Fruit fly (Drosophila melanogaster) whole organism, prepupa: ENCODE measurements around the gene CG42269.

Experiments
- CG11902 ChIP-seq: fragments of 200-800 bp; sonication (Bioruptor generic); optimal IDR thresholded peaks from 3 replicates; lab custom pipeline; 2016; ENCODE audit warnings: missing biosample characterization, missing genetic modification characterization
- CG3919 ChIP-seq: fragments of 200-800 bp; sonication (Bioruptor generic); optimal IDR thresholded peaks from 3 replicates; lab custom pipeline; 2016; ENCODE audit warnings: missing biosample characterization, missing genetic modification characterization
- CG4318 ChIP-seq: fragments of 200-800 bp; sonication (Bioruptor generic); optimal IDR thresholded peaks from 3 replicates; lab custom pipeline; 2017; ENCODE audit warnings: missing biosample characterization, mild to moderate bottlenecking, missing genetic modification characterization
- CG6808 ChIP-seq: fragments of 200-800 bp; sonication (Bioruptor generic); optimal IDR thresholded peaks from 3 replicates; lab custom pipeline; 2017; ENCODE audit warnings: missing biosample characterization, missing genetic modification characterization, mild to moderate bottlenecking, moderate library complexity, missing genetic modification reagents
- CG8119 ChIP-seq: fragments of 200-800 bp; sonication (Bioruptor generic); IDR thresholded peaks from 3 replicates; pipeline ENCODE4 v1.3.6; 2022; ENCODE audit warnings: missing biosample characterization, missing genetic modification characterization
- Eip78C ChIP-seq: fragments of 200-800 bp; sonication (Bioruptor generic); peaks from one replicate; lab custom pipeline; 2016; ENCODE audit warnings: missing biosample characterization, missing genetic modification characterization
- Gug ChIP-seq: fragments of 200-800 bp; sonication (Bioruptor generic); IDR thresholded peaks from 2 replicates; pipeline ENCODE4 v1.3.6; 2022; ENCODE audit warnings: missing biosample characterization, missing genetic modification characterization
- Smox ChIP-seq: fragments of 200-800 bp; sonication (Bioruptor generic); optimal IDR thresholded peaks from 3 replicates; lab custom pipeline; 2016; ENCODE audit warnings: missing biosample characterization, missing genetic modification characterization
- salr ChIP-seq, 2 experiments: fragments of 200-800 bp; sonication (Bioruptor generic); optimal IDR thresholded peaks; 3 replicates each; lab custom pipeline; 2016 to 2018; ENCODE audit warnings: missing biosample characterization in 2 of 2, missing genetic modification characterization in 2 of 2, mild to moderate bottlenecking in 1 of 2
- vri ChIP-seq: fragments of 200-800 bp; sonication (Bioruptor generic); optimal IDR thresholded peaks from 3 replicates; lab custom pipeline; 2016; ENCODE audit warnings: missing biosample characterization, mild to moderate bottlenecking, missing genetic modification characterization

DNA sequence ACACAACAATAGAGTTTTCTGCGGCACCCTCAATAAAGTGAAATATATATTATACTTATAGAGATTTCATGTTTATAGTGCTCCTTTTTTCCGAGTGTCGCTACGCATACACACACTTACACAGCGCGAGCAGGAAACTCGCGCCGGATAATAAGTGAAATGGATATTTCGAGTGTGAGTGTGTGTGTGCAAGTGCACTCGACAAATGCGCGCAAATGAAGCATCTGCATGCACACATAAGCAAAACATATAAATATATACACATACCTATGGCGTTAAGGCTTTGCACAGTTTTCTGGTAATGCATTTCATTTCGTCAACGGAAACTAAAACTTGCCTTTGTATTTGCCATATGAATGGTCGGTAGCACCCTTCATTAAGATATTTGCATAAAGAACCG lies 49.4 kb downstream of the CG42269 start:
- no peak for TF ChIP-seq CG4318
- no peak for TF ChIP-seq CG3919 (GFP tag; lab: Kevin White, UChicago)
- no peak for TF ChIP-seq Smox (GFP tag; lab: Kevin White, UChicago)
- TF ChIP-seq Eip78C = no peak
- no peak for TF ChIP-seq CG11902
- TF ChIP-seq salr (GFP tag; optimal IDR thresholded peaks at IDR 0.05; lab: Kevin White, UChicago) = no peak
- TF ChIP-seq Gug (GFP tag; lab: Robert Waterston, UW) = no peak
- TF ChIP-seq CG6808 = no peak
- no peak for TF ChIP-seq vri (GFP tag; lab: Kevin White, UChicago)
- TF ChIP-seq CG8119 = no peak
